Worm (Caenorhabditis elegans): Measurements from ENCODE around the gene Y60A3A.21.

Y60A3A.21 gene

DNA sequence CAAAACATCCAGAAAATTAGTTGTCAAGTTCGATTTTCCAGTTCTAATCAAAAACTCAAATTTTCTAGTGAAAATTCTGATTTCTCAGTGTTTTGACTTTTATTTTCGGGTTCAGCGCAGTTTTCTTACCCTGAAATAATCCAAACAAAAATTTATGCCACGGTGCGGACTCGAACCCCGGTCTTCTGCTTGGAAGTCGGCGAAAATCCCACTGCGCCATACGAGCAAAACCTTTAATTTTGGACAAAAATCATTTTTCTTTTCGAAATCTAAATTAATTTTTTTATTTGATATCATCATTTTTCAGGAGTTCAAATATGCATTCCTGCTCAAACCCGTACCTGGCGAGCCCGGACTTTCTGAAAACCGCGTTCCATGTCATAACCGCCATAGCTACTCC is 37.3 kb downstream of the Y60A3A.21 start, which contains the start of gene srh-233:
Gene srh-233, plus strand, starts transcription at position 301 of the 400 bp plus-strand sequence.
- TF ChIP-seq elt-2 (tag; optimal IDR thresholded peaks at IDR 0.05) (no peak), nhr-25 (tag; optimal IDR thresholded peaks at IDR 0.05) (no peak), zag-1 (tag; optimal IDR thresholded peaks at IDR 0.05) (no peak), nhr-237 (tag; optimal IDR thresholded peaks at IDR 0.05) (no peak), ceh-82 (tag; optimal IDR thresholded peaks at IDR 0.05) (no peak), ztf-11 (tag; optimal IDR thresholded peaks at IDR 0.05) (no peak), lsy-12 (tag; optimal IDR thresholded peaks at IDR 0.05) (no peak), nhr-28 (tag; optimal IDR thresholded peaks at IDR 0.05) (no peak), mdl-1 (tag; optimal IDR thresholded peaks at IDR 0.05) (no peak), eor-1 (tag; optimal IDR thresholded peaks at IDR 0.05) (no peak), sea-2 (GFP tag; optimal IDR thresholded peaks at IDR 0.05) (no peak), lin-39 (tag; optimal IDR thresholded peaks at IDR 0.05) (no peak)

DNA sequence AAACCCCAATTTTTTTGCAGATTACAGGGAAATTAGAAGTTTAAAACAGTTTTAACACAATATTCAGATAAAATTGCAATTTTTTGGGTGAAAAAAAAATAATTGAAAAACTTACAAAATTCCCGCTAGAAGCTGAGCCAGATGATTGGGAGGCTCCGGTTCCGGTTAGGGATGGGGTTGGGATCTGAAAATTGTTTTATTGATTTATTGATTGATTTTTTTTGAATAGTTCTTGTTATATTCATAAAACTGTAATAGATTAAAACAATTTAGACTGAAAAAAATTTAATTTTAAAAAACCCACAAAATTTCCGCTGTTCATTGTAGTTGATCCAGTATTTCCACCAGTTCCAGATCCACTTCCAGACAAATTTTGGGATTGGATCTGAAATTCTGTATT is 47.6 kb downstream of the Y60A3A.21 start:
- TF ChIP-seq R02D3.7 (tag; optimal IDR thresholded peaks at IDR 0.05) (no peak), ceh-28 (tag; optimal IDR thresholded peaks at IDR 0.05) (peak; percentile 54)

DNA sequence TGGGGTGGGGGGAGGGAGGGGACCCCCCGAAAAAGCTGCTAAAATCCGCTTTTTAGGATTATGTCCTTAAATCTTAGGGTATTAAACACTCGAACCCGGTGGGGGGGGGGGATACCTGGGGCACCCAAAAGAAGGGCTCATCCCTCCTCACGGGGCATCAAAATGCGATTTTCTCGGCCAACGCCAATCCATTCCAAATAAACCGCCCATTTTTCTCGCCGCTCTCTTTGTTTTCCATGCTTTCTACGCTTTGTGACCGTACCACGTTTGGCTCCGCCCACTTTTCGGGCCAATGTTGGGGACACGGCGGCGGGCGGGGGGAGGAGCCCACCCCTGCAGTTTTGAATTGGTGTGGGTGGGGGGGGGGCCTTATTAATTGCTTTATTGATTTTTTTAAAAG is 49.7 kb downstream of the Y60A3A.21 start:
- TF ChIP-seq lin-15B (tag; optimal IDR thresholded peaks at IDR 0.05) (no peak), nfya-1 (tag; optimal IDR thresholded peaks at IDR 0.05; ENCODE audit: insufficient read depth) (peak; percentile 84)

DNA sequence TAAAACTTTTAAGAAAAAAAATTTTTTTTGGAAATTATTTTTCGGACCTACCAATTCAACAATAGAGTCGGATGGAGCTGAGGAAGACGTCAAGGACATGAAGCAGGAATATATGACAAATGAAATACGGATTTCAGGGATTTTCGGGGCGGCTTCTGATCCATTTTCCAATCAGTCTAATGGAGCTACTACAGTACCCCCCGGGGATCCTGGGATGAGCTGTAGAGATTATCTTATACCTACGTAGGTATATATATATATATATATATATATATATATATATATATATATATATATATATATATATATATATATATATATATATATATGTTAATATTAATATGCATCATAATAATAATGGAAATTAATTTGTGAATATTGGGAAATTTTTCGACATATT is 52.3 kb downstream of the Y60A3A.21 start, which contains the start of gene ttx-1:
Gene ttx-1, minus strand, starts transcription at position 101 of the 400 bp plus-strand sequence.
- TF ChIP-seq unc-39 (tag; optimal IDR thresholded peaks at IDR 0.05) (no peak), tbx-2 (tag; optimal IDR thresholded peaks at IDR 0.05) (no peak), nhr-76 (tag; optimal IDR thresholded peaks at IDR 0.05) (no peak), egl-27 (tag; optimal IDR thresholded peaks at IDR 0.05) (no peak), zag-1 (tag; optimal IDR thresholded peaks at IDR 0.05) (no peak), nhr-77 (tag; optimal IDR thresholded peaks at IDR 0.05) (no peak), ceh-9 (tag; optimal IDR thresholded peaks at IDR 0.05) (no peak), fkh-10 (GFP tag; optimal IDR thresholded peaks at IDR 0.05) (no peak), ceh-16 (tag; optimal IDR thresholded peaks at IDR 0.05) (no peak), nhr-23 (tag; optimal IDR thresholded peaks at IDR 0.05) (no peak), skn-1 (tag; optimal IDR thresholded peaks at IDR 0.05) (no peak), ztf-11 (tag; optimal IDR thresholded peaks at IDR 0.05) (no peak), snpc-4 (tag; optimal IDR thresholded peaks at IDR 0.05) (no peak), elt-1 (tag; optimal IDR thresholded peaks at IDR 0.05) (no peak), elt-2 (tag; optimal IDR thresholded peaks at IDR 0.05) (no peak), sea-2 (GFP tag; optimal IDR thresholded peaks at IDR 0.05) (no peak)
